Fruit fly (Drosophila melanogaster) whole organism, pupa: ENCODE data around the gene CG11454.

Experiments
- CG10348 ChIP-seq: fragments of 200-800 bp; sonication (Bioruptor generic); IDR thresholded peaks from 2 replicates; pipeline ENCODE4 v1.3.6; 2022; ENCODE audit warnings: missing biosample characterization, missing genetic modification characterization
- CG12605 ChIP-seq: fragments of 200-800 bp; sonication (Bioruptor generic); IDR thresholded peaks from 2 replicates; pipeline ENCODE4 v1.3.6; 2022; ENCODE audit warnings: missing biosample characterization, missing genetic modification characterization
- CG13204 ChIP-seq: fragments of 200-800 bp; sonication (Bioruptor generic); optimal IDR thresholded peaks from 2 replicates; lab custom pipeline; 2018; ENCODE audit warnings: missing biosample characterization, mild to moderate bottlenecking, missing genetic modification characterization, moderate library complexity
- CG15710 ChIP-seq: fragments of 200-800 bp; sonication (Bioruptor generic); optimal IDR thresholded peaks from 2 replicates; lab custom pipeline; 2018; ENCODE audit warnings: missing biosample characterization, mild to moderate bottlenecking, missing genetic modification characterization, moderate library complexity
- CG8159 ChIP-seq: fragments of 200-800 bp; sonication (Bioruptor generic); optimal IDR thresholded peaks from 3 replicates; lab custom pipeline; 2018; ENCODE audit warnings: missing biosample characterization, mild to moderate bottlenecking, missing genetic modification characterization, moderate library complexity
- CG9948 ChIP-seq: fragments of 200-800 bp; sonication (Bioruptor generic); optimal IDR thresholded peaks from 2 replicates; lab custom pipeline; 2018; ENCODE audit warnings: missing biosample characterization, mild to moderate bottlenecking, missing genetic modification characterization, moderate library complexity
- Pif1A ChIP-seq: fragments of 200-800 bp; sonication (Bioruptor generic); optimal IDR thresholded peaks from 3 replicates; lab custom pipeline; 2016; ENCODE audit warnings: missing biosample characterization, missing genetic modification characterization

DNA sequence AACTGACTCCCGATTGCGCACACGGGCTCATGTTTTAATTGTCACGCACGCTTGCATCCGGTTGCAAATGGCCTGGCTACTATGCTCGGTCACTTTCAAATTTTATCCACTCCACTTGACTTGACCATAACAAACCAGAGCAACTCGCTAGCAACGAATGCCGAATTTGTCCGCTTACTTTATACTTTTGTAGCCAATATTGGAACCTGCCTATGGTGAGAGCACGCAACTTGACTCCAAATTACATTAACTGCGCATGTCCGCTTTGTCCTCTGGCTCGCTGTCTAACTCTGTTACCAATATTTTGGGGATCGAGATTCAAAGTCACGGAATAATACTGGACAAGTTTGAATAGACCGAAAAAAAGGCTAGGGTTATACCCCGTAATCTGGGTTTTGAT is 10.0 kb downstream of the CG11454 start, which contains the start of gene CG42399:
- TF ChIP-seq CG10348 (no peak), CG9948 (tag; lab: Kevin White, UChicago) (no peak), CG13204 (no peak), Pif1A (GFP tag; lab: Kevin White, UChicago) (no peak), CG8159 (tag; lab: Kevin White, UChicago) (no peak), CG12605 (GFP tag; lab: Robert Waterston, UW) (no peak), CG15710 (tag; lab: Kevin White, UChicago) (no peak)
